Fruit fly (Drosophila melanogaster): ENCODE data around the gene CG32069.
A peak's percentile ranks its signal among the peaks of the same experiment; 100 is the strongest.

Gene CG32069

dm6 chr3L:11047877-11048276 is 14.5 kb downstream of the CG32069 start (continued):
- TF ChIP-seq ATbp (GFP tag; optimal IDR thresholded peaks at IDR 0.05) (peak; percentile 65), NfI (GFP tag; optimal IDR thresholded peaks at IDR 0.05) (peak; percentile 79), schlank (tag; optimal IDR thresholded peaks at IDR 0.05) (peak; percentile 42), CG18476 (GFP tag; optimal IDR thresholded peaks at IDR 0.05) (peak; percentile 12), CG10274 (GFP tag; optimal IDR thresholded peaks at IDR 0.05) (peak; percentile 55), Rfx (GFP tag; IDR thresholded peaks at IDR 0.05) (peak; percentile 91), vvl (GFP tag; IDR thresholded peaks at IDR 0.05) (peak; percentile 87), wdn (GFP tag; IDR thresholded peaks at IDR 0.05) (no peak), CG12299 (tag; optimal IDR thresholded peaks at IDR 0.05) (no peak), Trl (optimal IDR thresholded peaks at IDR 0.05) (no peak), Trl (GFP tag; optimal IDR thresholded peaks at IDR 0.05) (peak; percentile 82), CG10462 (GFP tag; optimal IDR thresholded peaks at IDR 0.05) (peak; percentile 54), cato (GFP tag; optimal IDR thresholded peaks at IDR 0.05; ENCODE audit: borderline replicate concordance) (no peak), Fer1 (GFP tag; optimal IDR thresholded peaks at IDR 0.05) (peak; percentile 57), CG13775 (GFP tag; optimal IDR thresholded peaks at IDR 0.05) (peak; percentile 51), CG16813 (GFP tag; IDR thresholded peaks at IDR 0.05; ENCODE audit: partially characterized antibody) (no peak), dimm (GFP tag; IDR thresholded peaks at IDR 0.05) (peak; percentile 39; the same call in 1 of the 2 replicates), CG12104 (GFP tag; optimal IDR thresholded peaks at IDR 0.05) (peak; percentile 57), chm (GFP tag; IDR thresholded peaks at IDR 0.05) (peak; percentile 77), CG6683 (GFP tag; optimal IDR thresholded peaks at IDR 0.05) (no peak), Mes4 (GFP tag; optimal IDR thresholded peaks at IDR 0.05) (peak; percentile 81), CG2116 (GFP tag; optimal IDR thresholded peaks at IDR 0.05) (peak; percentile 47), Fer2 (tag; optimal IDR thresholded peaks at IDR 0.05) (peak; percentile 36), CG31441 (GFP tag; IDR thresholded peaks at IDR 0.05) (peak; percentile 44; the same call in 1 of the 2 replicates), zf30C (GFP tag; optimal IDR thresholded peaks at IDR 0.05) (no peak), nerfin-2 (GFP tag; IDR thresholded peaks at IDR 0.05; ENCODE audit: partially characterized antibody) (peak; percentile 38; the same call in 1 of the 2 replicates), luna (GFP tag; optimal IDR thresholded peaks at IDR 0.05) (no peak), z (GFP tag; IDR thresholded peaks at IDR 0.05) (peak; percentile 43; the same call in 1 of the 3 replicates), CG11560 (tag; IDR thresholded peaks at IDR 0.05) (peak; percentile 52; the same call in 1 of the 3 replicates), CG2199 (GFP tag; IDR thresholded peaks at IDR 0.05) (peak; percentile 94), pnt (GFP tag; optimal IDR thresholded peaks at IDR 0.05) (peak; percentile 76), CG1602 (GFP tag; optimal IDR thresholded peaks at IDR 0.05) (peak; percentile 62), CG16815 (GFP tag; optimal IDR thresholded peaks at IDR 0.05) (peak; percentile 49), CG30431 (GFP tag; optimal IDR thresholded peaks at IDR 0.05) (peak; percentile 71), CG18011 (GFP tag; optimal IDR thresholded peaks at IDR 0.05) (no peak), CG33557 (GFP tag; optimal IDR thresholded peaks at IDR 0.05) (peak; percentile 53), da (GFP tag; optimal IDR thresholded peaks at IDR 0.05) (peak; percentile 65), peb (GFP tag; IDR thresholded peaks at IDR 0.05) (no peak; the same call in 1 of the 2 replicates), Gug (GFP tag; IDR thresholded peaks at IDR 0.05) (peak; percentile 66; the same call in 3 of the 4 replicates), sens (GFP tag) (peak; percentile 94), CG2120 (GFP tag; optimal IDR thresholded peaks at IDR 0.05) (peak; percentile 72), sisA (GFP tag; IDR thresholded peaks at IDR 0.05) (peak; percentile 73), CG13424 (tag; optimal IDR thresholded peaks at IDR 0.05) (peak; percentile 69), Dip3 (GFP tag; optimal IDR thresholded peaks at IDR 0.05) (no peak), Taf1 (GFP tag; IDR thresholded peaks at IDR 0.05) (peak; percentile 64), hbn (GFP tag; IDR thresholded peaks at IDR 0.05; ENCODE audit: partially characterized antibody) (no peak), Fer3 (tag; optimal IDR thresholded peaks at IDR 0.05) (peak; percentile 64), bab2 (GFP tag; optimal IDR thresholded peaks at IDR 0.05) (peak; percentile 78), D (optimal IDR thresholded peaks at IDR 0.05) (no peak), D (GFP tag; optimal IDR thresholded peaks at IDR 0.05) (peak; percentile 51), CG8089 (GFP tag; optimal IDR thresholded peaks at IDR 0.05) (peak; percentile 91), CG10147 (GFP tag; optimal IDR thresholded peaks at IDR 0.05) (no peak)
